Worm (Caenorhabditis elegans) whole organism, L1 larva: ENCODE measurements around the gene oac-23.

ENCODE experiments used
- alr-1 ChIP-seq: fragments of 200-800 bp; sonication (Bioruptor generic); optimal IDR thresholded peaks from 2 replicates; lab custom pipeline; 2018; ENCODE audit warnings: borderline replicate concordance, mild to moderate bottlenecking, missing genetic modification characterization, missing compliant biosample characterization
- ama-1 ChIP-seq: fragments of 150-350 bp; optimal IDR thresholded peaks from 2 replicates; lab custom pipeline; 2014
- ceh-82 ChIP-seq, 3 experiments: fragments of 150-350 bp in 1 of 3; sonication (generic microtip) in 2 of 3; optimal IDR thresholded peaks; 2 replicates each; lab custom pipeline; 2014 to 2017; ENCODE audit warnings: missing biosample characterization in 3 of 3, missing genetic modification characterization in 3 of 3
- ceh-88 ChIP-seq: fragments of 200-800 bp; sonication (Bioruptor generic); IDR thresholded peaks from 2 replicates; pipeline ENCODE4 v1.3.6; 2022; ENCODE audit warnings: missing genetic modification characterization, missing compliant biosample characterization
- ceh-90 ChIP-seq: sonication (generic microtip); optimal IDR thresholded peaks from 2 replicates; lab custom pipeline; 2016; ENCODE audit warnings: missing genetic modification characterization, missing compliant biosample characterization
- ces-1 ChIP-seq: fragments of 150-350 bp; optimal IDR thresholded peaks from 2 replicates; lab custom pipeline; 2014; ENCODE audit warnings: missing biosample characterization, missing genetic modification reagents, missing genetic modification characterization
- dpl-1 ChIP-seq, 3 experiments: fragments of 150-350 bp in 2 of 3; sonication (generic microtip) in 1 of 3; optimal IDR thresholded peaks; 2 replicates each; lab custom pipeline; 2014 to 2017; ENCODE audit warnings: missing biosample characterization in 3 of 3, missing genetic modification characterization in 3 of 3, missing genetic modification reagents in 3 of 3
- dsc-1 ChIP-seq: sonication (generic microtip); optimal IDR thresholded peaks from 2 replicates; lab custom pipeline; 2016; ENCODE audit warnings: mild to moderate bottlenecking, missing genetic modification characterization, missing compliant biosample characterization
- efl-1 ChIP-seq, 4 experiments: fragments of 150-350 bp; optimal IDR thresholded peaks in 3 of 4; peaks in 1 of 4; 1 replicate in 1 of 4; 2 replicates in 3 of 4; lab custom pipeline; 2014; ENCODE audit warnings: missing biosample characterization in 2 of 4, missing genetic modification characterization in 2 of 4, missing genetic modification reagents in 2 of 4
- efl-3 ChIP-seq: fragments of 200-800 bp; sonication (Bioruptor generic); optimal IDR thresholded peaks from 2 replicates; lab custom pipeline; 2018; ENCODE audit warnings: mild to moderate bottlenecking, missing genetic modification characterization, missing compliant biosample characterization
- egl-13 ChIP-seq: sonication (generic microtip); optimal IDR thresholded peaks from 2 replicates; lab custom pipeline; 2016; ENCODE audit warnings: missing genotype, missing genetic modification reagents, missing genetic modification characterization, missing compliant biosample characterization
- elt-2 ChIP-seq: sonication (generic microtip); optimal IDR thresholded peaks from 2 replicates; lab custom pipeline; 2016; ENCODE audit warnings: missing genetic modification characterization, mild to moderate bottlenecking, inconsistent platforms, missing compliant biosample characterization, missing genetic modification reagents
- ets-5 ChIP-seq: fragments of 200-800 bp; sonication (Bioruptor generic); IDR thresholded peaks from 2 replicates; pipeline ENCODE4 v1.3.6; 2022; ENCODE audit warnings: missing genetic modification characterization, missing compliant biosample characterization
- fkh-10 ChIP-seq: sonication (generic microtip); optimal IDR thresholded peaks from 2 replicates; lab custom pipeline; 2017; ENCODE audit warnings: missing biosample characterization, missing genetic modification reagents, missing genetic modification characterization
- fkh-4 ChIP-seq: sonication (generic microtip); optimal IDR thresholded peaks from 2 replicates; lab custom pipeline; 2016; ENCODE audit warnings: missing compliant biosample characterization, missing genetic modification characterization, borderline replicate concordance
- grh-1 ChIP-seq: fragments of 200-800 bp; sonication (Bioruptor generic); IDR thresholded peaks from 2 replicates; pipeline ENCODE4 v1.3.6; 2022; ENCODE audit warnings: missing genetic modification reagents, missing genetic modification characterization, missing compliant biosample characterization
- hlh-4 ChIP-seq: sonication (generic microtip); optimal IDR thresholded peaks from 2 replicates; lab custom pipeline; 2016; ENCODE audit warnings: mild to moderate bottlenecking, missing genetic modification characterization, missing compliant biosample characterization
- lin-35 ChIP-seq, 2 experiments: fragments of 150-350 bp; optimal IDR thresholded peaks; 2 replicates each; lab custom pipeline; 2014; ENCODE audit warnings: missing biosample characterization in 2 of 2, missing genetic modification characterization in 2 of 2, missing genetic modification reagents in 2 of 2
- lsy-2 ChIP-seq, 2 experiments: fragments of 150-350 bp; optimal IDR thresholded peaks; 2 replicates each; lab custom pipeline; 2014; ENCODE audit warnings: missing biosample characterization in 2 of 2, missing genetic modification characterization in 2 of 2
- mdl-1 ChIP-seq, 2 experiments: fragments of 150-350 bp; optimal IDR thresholded peaks; 2 replicates each; lab custom pipeline; 2014 to 2017; ENCODE audit warnings: missing biosample characterization in 2 of 2, missing genetic modification characterization in 2 of 2, inconsistent platforms in 1 of 2
- mep-1 ChIP-seq: fragments of 150-350 bp; optimal IDR thresholded peaks from 2 replicates; lab custom pipeline; 2014; ENCODE audit warnings: missing biosample characterization, missing genetic modification characterization
- nhr-12 ChIP-seq: sonication (generic microtip); optimal IDR thresholded peaks from 2 replicates; lab custom pipeline; 2017; ENCODE audit warnings: missing biosample characterization, missing genetic modification characterization
- nhr-19 ChIP-seq: fragments of 200-800 bp; sonication (Bioruptor generic); conservative IDR thresholded peaks from 2 replicates; pipeline ENCODE4 v1.3.6; 2022; ENCODE audit warnings: missing genetic modification characterization, missing compliant biosample characterization
- nhr-20 ChIP-seq: sonication (generic microtip); optimal IDR thresholded peaks from 2 replicates; lab custom pipeline; 2016; ENCODE audit warnings: mild to moderate bottlenecking, missing genetic modification characterization, missing compliant biosample characterization
- nhr-71 ChIP-seq: sonication (generic microtip); optimal IDR thresholded peaks from 2 replicates; lab custom pipeline; 2016; ENCODE audit warnings: mild to moderate bottlenecking, missing genetic modification characterization, moderate library complexity, missing compliant biosample characterization
- nhr-84 ChIP-seq: sonication (generic microtip); optimal IDR thresholded peaks from 2 replicates; lab custom pipeline; 2017; ENCODE audit warnings: missing biosample characterization, missing genetic modification characterization
- rnt-1 ChIP-seq: sonication (generic microtip); optimal IDR thresholded peaks from 2 replicates; lab custom pipeline; 2016; ENCODE audit warnings: mild to moderate bottlenecking, missing genetic modification characterization, moderate library complexity, missing compliant biosample characterization
- snu-23 ChIP-seq: sonication (generic microtip); optimal IDR thresholded peaks from 2 replicates; lab custom pipeline; 2016; ENCODE audit warnings: missing genetic modification characterization, missing compliant biosample characterization
- swsn-7 ChIP-seq: sonication (generic microtip); optimal IDR thresholded peaks from 2 replicates; lab custom pipeline; 2016; ENCODE audit warnings: missing genetic modification characterization, missing compliant biosample characterization
- unc-130 ChIP-seq: fragments of 150-350 bp; optimal IDR thresholded peaks from 2 replicates; lab custom pipeline; 2017; ENCODE audit warnings: missing biosample characterization, missing genetic modification characterization, inconsistent platforms
- unc-30 ChIP-seq: sonication (generic microtip); optimal IDR thresholded peaks from 2 replicates; lab custom pipeline; 2017; ENCODE audit warnings: missing biosample characterization, missing genetic modification characterization
- unc-62 ChIP-seq: fragments of 150-350 bp; optimal IDR thresholded peaks from 2 replicates; lab custom pipeline; 2014; ENCODE audit warnings: missing biosample characterization, missing genetic modification reagents, missing genetic modification characterization
- vab-15 ChIP-seq: sonication (generic microtip); optimal IDR thresholded peaks from 2 replicates; lab custom pipeline; 2017; ENCODE audit warnings: missing genotype, mild to moderate bottlenecking, missing genetic modification characterization, missing compliant biosample characterization
- xbp-1 ChIP-seq: sonication (generic microtip); optimal IDR thresholded peaks from 2 replicates; lab custom pipeline; 2016; ENCODE audit warnings: missing genetic modification characterization, missing compliant biosample characterization
- zip-4 ChIP-seq: fragments of 200-800 bp; sonication (Bioruptor generic); optimal IDR thresholded peaks from 2 replicates; lab custom pipeline; 2018; ENCODE audit warnings: mild to moderate bottlenecking, missing genetic modification characterization, moderate library complexity, missing compliant biosample characterization
- ztf-11 ChIP-seq, 2 experiments: sonication (generic microtip); optimal IDR thresholded peaks; 2 replicates each; lab custom pipeline; 2016 to 2017; ENCODE audit warnings: missing genetic modification characterization in 2 of 2, missing biosample characterization in 1 of 2, missing compliant biosample characterization in 1 of 2

Gene oac-23

ce11 chrIV:3875260-3875659, 6.0 kb upstream of the oac-23 start (continued):
- TF ChIP-seq unc-62 (GFP tag; lab: Kevin White, UChicago): no peak

ce11 chrIV:3876955-3877354, 4.3 kb upstream of the oac-23 start:
- TF ChIP-seq ces-1 (GFP tag; lab: Kevin White, UChicago) (no peak), nhr-71 (tag; lab: Kevin White, UChicago) (no peak), snu-23 (no peak), alr-1 (tag; lab: Kevin White, UChicago) (no peak), unc-130 (tag; lab: Kevin White, UChicago) (no peak), ceh-88 (GFP tag; lab: Robert Waterston, UW) (no peak), zip-4 (GFP tag; lab: Kevin White, UChicago) (no peak), nhr-84 (no peak), unc-62 (GFP tag; lab: Kevin White, UChicago) (no peak), nhr-19 (no peak), elt-2 (no peak), ama-1 (no peak), ets-5 (GFP tag; lab: Robert Waterston, UW) (no peak), nhr-12 (tag; lab: Kevin White, UChicago) (no peak), dsc-1 (tag; lab: Kevin White, UChicago) (no peak), mdl-1 (tag; optimal IDR thresholded peaks at IDR 0.05; lab: Kevin White, UChicago) (no peak), rnt-1 (no peak), swsn-7 (tag; lab: Kevin White, UChicago) (no peak), ztf-11 (tag; optimal IDR thresholded peaks at IDR 0.05; lab: Kevin White, UChicago) (no peak)

ce11 chrIV:3878283-3878938, 2.8 kb upstream of the oac-23 start, which contains the start of gene F37C4.6:
Gene F37C4.6, minus strand, starts transcription at chrIV:3878333.
- no peak for TF ChIP-seq snu-23
- TF ChIP-seq elt-2: peak; percentile 70
- TF ChIP-seq lin-35 (GFP tag; optimal IDR thresholded peaks at IDR 0.05; lab: Kevin White, UChicago): no peak
- no peak for TF ChIP-seq dsc-1 (tag; lab: Kevin White, UChicago)

- TF ChIP-seq unc-30 (tag; lab: Kevin White, UChicago): no peak
- no peak for TF ChIP-seq snu-23
- no peak for TF ChIP-seq mep-1 (tag; lab: Kevin White, UChicago)
- no peak for TF ChIP-seq nhr-20 (tag; lab: Kevin White, UChicago)
- no peak for TF ChIP-seq grh-1
- TF ChIP-seq, all 84 proteins: peak for 0
These were observed 4.1 kb downstream of the oac-23 start, which contains the start of gene oac-22 for ce11 chrIV:3885369-3885768. Gene oac-22, plus strand, starts transcription at chrIV:3885669.

- TF ChIP-seq hlh-4 (tag; lab: Kevin White, UChicago) (no peak), ceh-90 (tag; lab: Kevin White, UChicago) (no peak)
These were observed 7.7 kb downstream of the oac-23 start, which contains the start of gene oac-21 for ce11 chrIV:3888963-3889362. Gene oac-21, plus strand, starts transcription at chrIV:3889263.

- no peak for TF ChIP-seq vab-15 (tag; lab: Kevin White, UChicago)
- no peak for TF ChIP-seq fkh-4 (tag; lab: Kevin White, UChicago)
These were observed 10.8 kb downstream of the oac-23 start, which contains the start of gene F56D6.9 for ce11 chrIV:3892027-3892426. Gene F56D6.9, plus strand, starts transcription at chrIV:3892327.

- TF ChIP-seq snu-23 (no peak), vab-15 (tag; lab: Kevin White, UChicago) (no peak), ceh-88 (GFP tag; lab: Robert Waterston, UW) (no peak), nhr-19 (no peak), unc-30 (tag; lab: Kevin White, UChicago) (no peak), dpl-1 (GFP tag; optimal IDR thresholded peaks at IDR 0.05; lab: Kevin White, UChicago) (no peak), unc-130 (tag; lab: Kevin White, UChicago) (no peak), lsy-2 (tag; optimal IDR thresholded peaks at IDR 0.05; lab: Kevin White, UChicago) (no peak), ztf-11 (tag; optimal IDR thresholded peaks at IDR 0.05; lab: Kevin White, UChicago) (no peak), lin-35 (GFP tag; optimal IDR thresholded peaks at IDR 0.05; lab: Kevin White, UChicago) (no peak), efl-1 (optimal IDR thresholded peaks at IDR 0.05; lab: Kevin White, UChicago) (no peak), efl-1 (GFP tag; optimal IDR thresholded peaks at IDR 0.05 in 1 of 2; lab: Kevin White, UChicago) (peak in 1 of 2 experiments; percentile 67), dsc-1 (tag; lab: Kevin White, UChicago) (peak; percentile 75), fkh-10 (GFP tag; lab: Kevin White, UChicago) (no peak), fkh-4 (tag; lab: Kevin White, UChicago) (peak; percentile 45), ceh-82 (tag; optimal IDR thresholded peaks at IDR 0.05; lab: Kevin White, UChicago) (no peak), nhr-71 (tag; lab: Kevin White, UChicago) (no peak), egl-13 (tag; lab: Kevin White, UChicago) (no peak), xbp-1 (tag; lab: Kevin White, UChicago) (no peak), efl-3 (GFP tag; lab: Kevin White, UChicago) (no peak)
- TF ChIP-seq, all 84 proteins: peak for 3
These were observed 12.8 kb downstream of the oac-23 start, which contains the start of gene F56D6.8 for ce11 chrIV:3894004-3894480. Gene F56D6.8, minus strand, starts transcription at chrIV:3894430.
